Worm (Caenorhabditis elegans) whole organism, young adult: ENCODE results near the gene C25A11.2.
A peak's percentile ranks its signal among the peaks of the same experiment; 100 is the strongest.

Source experiments
- B0019.2 ChIP-seq: fragments of 200-800 bp; sonication (Bioruptor generic); conservative IDR thresholded peaks from 2 replicates; pipeline ENCODE4 v1.3.6; 2022; ENCODE audit warnings: missing genetic modification reagents, missing genetic modification characterization, missing compliant biosample characterization
- B0035.1 ChIP-seq: sonication (generic microtip); optimal IDR thresholded peaks from 2 replicates; lab custom pipeline; 2016; ENCODE audit warnings: missing genetic modification characterization, mild to moderate bottlenecking, missing compliant biosample characterization, missing genotype, missing genetic modification reagents
- B0336.3 ChIP-seq: fragments of 200-800 bp; sonication (Bioruptor generic); IDR thresholded peaks from 2 replicates; pipeline ENCODE4 v1.3.6; 2022; ENCODE audit warnings: missing genetic modification characterization, missing compliant biosample characterization
- D2030.7 ChIP-seq: fragments of 200-800 bp; sonication (Bioruptor generic); IDR thresholded peaks from 2 replicates; pipeline ENCODE4 v1.3.6; 2022; ENCODE audit warnings: missing genetic modification reagents, missing genetic modification characterization, missing compliant biosample characterization
- F10E7.11 ChIP-seq: sonication (generic microtip); optimal IDR thresholded peaks from 2 replicates; lab custom pipeline; 2017; ENCODE audit warnings: mild to moderate bottlenecking, missing genetic modification characterization, moderate library complexity, missing compliant biosample characterization
- F22D6.2 ChIP-seq: sonication (generic microtip); optimal IDR thresholded peaks from 2 replicates; lab custom pipeline; 2016; ENCODE audit warnings: mild to moderate bottlenecking, missing genetic modification characterization, missing compliant biosample characterization
- F52B5.7 ChIP-seq: sonication (generic microtip); optimal IDR thresholded peaks from 2 replicates; lab custom pipeline; 2016; ENCODE audit warnings: mild to moderate bottlenecking, missing genetic modification characterization, missing compliant biosample characterization
- F57C9.4 ChIP-seq: sonication (generic microtip); optimal IDR thresholded peaks from 2 replicates; lab custom pipeline; 2017; ENCODE audit warnings: mild to moderate bottlenecking, missing genetic modification characterization, missing compliant biosample characterization
- K12H6.12 ChIP-seq: fragments of 200-800 bp; sonication (Bioruptor generic); optimal IDR thresholded peaks from 2 replicates; lab custom pipeline; 2018; ENCODE audit warnings: mild to moderate bottlenecking, missing genetic modification characterization, missing compliant biosample characterization
- T26A5.8 ChIP-seq: sonication (generic microtip); optimal IDR thresholded peaks from 2 replicates; lab custom pipeline; 2016; ENCODE audit warnings: missing genetic modification characterization, missing compliant biosample characterization
- attf-3 ChIP-seq: fragments of 200-800 bp; sonication (Bioruptor generic); conservative IDR thresholded peaks from 2 replicates; pipeline ENCODE4 v1.3.6; 2022; ENCODE audit warnings: missing genetic modification reagents, missing genetic modification characterization, missing compliant biosample characterization
- bed-2 ChIP-seq: fragments of 200-800 bp; sonication (Bioruptor generic); IDR thresholded peaks from 2 replicates; pipeline ENCODE4 v1.3.6; 2022; ENCODE audit warnings: missing genetic modification reagents, missing genetic modification characterization, missing compliant biosample characterization
- ceh-27 ChIP-seq: fragments of 200-800 bp; sonication (Bioruptor generic); optimal IDR thresholded peaks from 2 replicates; lab custom pipeline; 2018; ENCODE audit warnings: mild to moderate bottlenecking, missing genetic modification characterization, moderate library complexity, missing compliant biosample characterization
- ceh-79 ChIP-seq: sonication (generic microtip); optimal IDR thresholded peaks from 2 replicates; lab custom pipeline; 2017; ENCODE audit warnings: mild to moderate bottlenecking, missing genetic modification characterization, missing compliant biosample characterization
- ceh-91 ChIP-seq: fragments of 200-800 bp; sonication (Bioruptor generic); IDR thresholded peaks from 2 replicates; pipeline ENCODE4 v1.3.6; 2022; ENCODE audit warnings: missing genetic modification reagents, missing genetic modification characterization, missing compliant biosample characterization
- dox-1 ChIP-seq: fragments of 200-800 bp; sonication (Bioruptor generic); IDR thresholded peaks from 2 replicates; pipeline ENCODE4 v1.3.6; 2022; ENCODE audit warnings: missing genetic modification reagents, missing genetic modification characterization, missing compliant biosample characterization
- egrh-3 ChIP-seq: fragments of 200-800 bp; sonication (Bioruptor generic); IDR thresholded peaks from 2 replicates; pipeline ENCODE4 v1.3.6; 2022; ENCODE audit warnings: missing genetic modification reagents, missing genetic modification characterization, missing compliant biosample characterization
- ekl-4 ChIP-seq: fragments of 200-800 bp; sonication (Bioruptor generic); IDR thresholded peaks from 2 replicates; pipeline ENCODE4 v1.3.6; 2022; ENCODE audit warnings: missing genetic modification reagents, missing genetic modification characterization, missing compliant biosample characterization
- hmg-1.2 ChIP-seq: fragments of 200-800 bp; sonication (Bioruptor generic); IDR thresholded peaks from 2 replicates; pipeline ENCODE4 v1.3.6; 2022; ENCODE audit warnings: missing genetic modification reagents, missing genetic modification characterization, missing compliant biosample characterization
- hmg-20 ChIP-seq: fragments of 200-800 bp; sonication (Bioruptor generic); IDR thresholded peaks from 2 replicates; pipeline ENCODE4 v1.3.6; 2022; ENCODE audit warnings: missing genetic modification reagents, missing genetic modification characterization, missing compliant biosample characterization
- hrde-1 ChIP-seq: sonication (generic microtip); optimal IDR thresholded peaks from 2 replicates; lab custom pipeline; 2016; ENCODE audit warnings: missing genetic modification characterization, mild to moderate bottlenecking, missing compliant biosample characterization, moderate library complexity, missing genotype, missing genetic modification reagents, borderline replicate concordance
- lin-26 ChIP-seq: fragments of 200-800 bp; sonication (Bioruptor generic); IDR thresholded peaks from 2 replicates; pipeline ENCODE4 v1.3.6; 2022; ENCODE audit warnings: missing genetic modification reagents, missing genetic modification characterization, missing compliant biosample characterization
- lin-40 ChIP-seq: sonication (generic microtip); optimal IDR thresholded peaks from 2 replicates; lab custom pipeline; 2016; ENCODE audit warnings: missing genetic modification characterization, mild to moderate bottlenecking, missing compliant biosample characterization, missing genotype, missing genetic modification reagents
- lin-54 ChIP-seq: fragments of 200-800 bp; sonication (Bioruptor generic); optimal IDR thresholded peaks from 2 replicates; lab custom pipeline; 2018; ENCODE audit warnings: mild to moderate bottlenecking, missing genetic modification characterization, missing compliant biosample characterization
- lir-1 ChIP-seq: fragments of 200-800 bp; sonication (Bioruptor generic); conservative IDR thresholded peaks from 2 replicates; pipeline ENCODE4 v1.3.6; 2022; ENCODE audit warnings: missing genetic modification reagents, missing genetic modification characterization, missing compliant biosample characterization
- lsy-27 ChIP-seq: sonication (generic microtip); optimal IDR thresholded peaks from 2 replicates; lab custom pipeline; 2017; ENCODE audit warnings: missing genetic modification characterization, mild to moderate bottlenecking, missing compliant biosample characterization, antibody characterized with exemption, missing genotype, borderline replicate concordance; ENCODE audit not compliant: insufficient read depth
- mcd-1 ChIP-seq: fragments of 200-800 bp; sonication (Bioruptor generic); IDR thresholded peaks from 2 replicates; pipeline ENCODE4 v1.3.6; 2022; ENCODE audit warnings: missing genetic modification reagents, missing genetic modification characterization, missing compliant biosample characterization
- nfya-1 ChIP-seq: sonication (generic microtip); optimal IDR thresholded peaks from 2 replicates; lab custom pipeline; 2017; ENCODE audit warnings: antibody characterized with exemption, missing compliant biosample characterization, missing genetic modification characterization, borderline replicate concordance; ENCODE audit not compliant: insufficient read depth
- nfyb-1 ChIP-seq: fragments of 200-800 bp; sonication (Bioruptor generic); IDR thresholded peaks from 2 replicates; pipeline ENCODE4 v1.3.6; 2022; ENCODE audit warnings: missing genetic modification reagents, missing genetic modification characterization, missing compliant biosample characterization
- nhr-27 ChIP-seq: fragments of 200-800 bp; sonication (Bioruptor generic); optimal IDR thresholded peaks from 2 replicates; lab custom pipeline; 2018; ENCODE audit warnings: mild to moderate bottlenecking, missing genetic modification characterization, moderate library complexity, missing compliant biosample characterization
- nhr-80 ChIP-seq: sonication (generic microtip); optimal IDR thresholded peaks from 2 replicates; lab custom pipeline; 2016; ENCODE audit warnings: missing genetic modification characterization, missing compliant biosample characterization
- pbrm-1 ChIP-seq: fragments of 200-800 bp; sonication (Bioruptor generic); IDR thresholded peaks from 2 replicates; pipeline ENCODE4 v1.3.6; 2022; ENCODE audit warnings: missing genetic modification reagents, missing genetic modification characterization, missing compliant biosample characterization
- snpc-1.3 ChIP-seq: sonication (generic microtip); optimal IDR thresholded peaks from 2 replicates; lab custom pipeline; 2017; ENCODE audit warnings: missing genetic modification characterization, mild to moderate bottlenecking, missing compliant biosample characterization, antibody characterized with exemption, moderate library complexity, missing genotype, missing genetic modification reagents; ENCODE audit not compliant: insufficient read depth
- snpc-4 ChIP-seq, 5 experiments: fragments of 150-350 bp in 1 of 5; sonication (generic microtip) in 4 of 5; optimal IDR thresholded peaks; 2 replicates each; lab custom pipeline; 2014 to 2018; ENCODE audit warnings: missing genetic modification characterization in 5 of 5, missing biosample characterization in 3 of 5, antibody characterized with exemption in 2 of 5, mild to moderate bottlenecking in 2 of 5, missing compliant biosample characterization in 2 of 5, missing genotype in 2 of 5, moderate library complexity in 2 of 5, missing genetic modification reagents in 1 of 5
- somi-1 ChIP-seq: fragments of 200-800 bp; sonication (Bioruptor generic); optimal IDR thresholded peaks from 2 replicates; lab custom pipeline; 2018; ENCODE audit warnings: mild to moderate bottlenecking, missing genetic modification characterization, missing compliant biosample characterization
- tbx-9 ChIP-seq: sonication (generic microtip); optimal IDR thresholded peaks from 2 replicates; lab custom pipeline; 2016; ENCODE audit warnings: borderline replicate concordance, missing genetic modification characterization, inconsistent platforms, missing compliant biosample characterization
- unc-62 ChIP-seq: fragments of 150-350 bp; optimal IDR thresholded peaks from 2 replicates; lab custom pipeline; 2014; ENCODE audit warnings: missing biosample characterization, missing genetic modification reagents, missing genetic modification characterization
- zfh-2 ChIP-seq: fragments of 200-800 bp; sonication (Bioruptor generic); conservative IDR thresholded peaks from 2 replicates; pipeline ENCODE4 v1.3.6; 2022; ENCODE audit warnings: missing genetic modification reagents, missing genetic modification characterization, missing compliant biosample characterization
- ztf-18 ChIP-seq: sonication (generic microtip); optimal IDR thresholded peaks from 2 replicates; lab custom pipeline; 2016; ENCODE audit warnings: missing genotype, mild to moderate bottlenecking, missing genetic modification characterization, missing compliant biosample characterization

C25A11.2 gene

DNA sequence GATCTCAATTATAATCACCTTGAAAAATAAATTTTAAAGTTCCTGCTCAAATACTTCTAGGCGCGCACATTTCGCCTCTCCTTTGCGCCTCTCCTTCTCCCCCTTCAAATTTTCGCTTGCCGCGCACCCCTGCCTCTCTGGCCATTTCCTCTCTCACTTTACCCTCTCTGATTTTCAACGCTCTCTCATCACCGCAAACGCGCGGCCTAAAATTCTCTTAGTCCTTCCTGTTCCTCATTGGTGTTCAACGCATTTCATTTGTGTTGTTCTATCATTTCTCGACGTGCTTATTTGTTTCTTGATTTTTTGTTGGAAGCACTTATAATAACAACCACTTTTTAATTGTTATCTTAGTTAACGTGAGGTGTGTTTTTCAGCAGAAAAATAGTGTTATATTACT lies at the start of gene C25A11.2:
Gene C25A11.2 (plus strand): TSS at position 238 of the 400 bp plus-strand sequence.
- TF ChIP-seq lsy-27 (tag; lab: Kevin White, UChicago) (no peak), lin-26 (no peak), nhr-80 (tag; lab: Kevin White, UChicago) (peak; percentile 25), nfya-1 (tag; lab: Kevin White, UChicago) (no peak), F22D6.2 (no peak), lin-40 (tag; lab: Kevin White, UChicago) (no peak), hmg-1.2 (GFP tag; lab: Robert Waterston, UW) (peak; percentile 75; the same call in 1 of the 2 replicates), D2030.7 (no peak), zfh-2 (GFP tag; lab: Robert Waterston, UW) (peak; percentile 78), egrh-3 (GFP tag; lab: Robert Waterston, UW) (0 out of 2 replicates have a peak, but pooled peaks have one; percentile 13), snpc-4 (GFP tag; optimal IDR thresholded peaks at IDR 0.05; lab: Kevin White, UChicago) (no peak), snpc-4 (tag; optimal IDR thresholded peaks at IDR 0.05; lab: Kevin White, UChicago) (no peak), ceh-27 (peak; percentile 34), somi-1 (no peak), nfyb-1 (GFP tag; lab: Robert Waterston, UW) (no peak; the same call in 1 of the 2 replicates), T26A5.8 (tag; lab: Kevin White, UChicago) (no peak), F52B5.7 (no peak), bed-2 (no peak), snpc-1.3 (no peak), attf-3 (GFP tag; lab: Robert Waterston, UW) (no peak), pbrm-1 (0 out of 2 replicates have a peak, but pooled peaks have one; percentile 20), lin-54 (GFP tag; lab: Kevin White, UChicago) (peak; percentile 11), ztf-18 (tag; lab: Kevin White, UChicago) (no peak), tbx-9 (tag; lab: Kevin White, UChicago) (no peak), hrde-1 (tag; lab: Kevin White, UChicago) (no peak), ekl-4 (GFP tag; lab: Robert Waterston, UW) (no peak), F57C9.4 (tag; lab: Kevin White, UChicago) (no peak), B0019.2 (no peak), ceh-91 (GFP tag; lab: Robert Waterston, UW) (no peak), B0035.1 (tag; lab: Kevin White, UChicago) (no peak), hmg-20 (GFP tag; lab: Robert Waterston, UW) (no peak), K12H6.12 (tag; lab: Kevin White, UChicago) (peak; percentile 20), dox-1 (GFP tag; lab: Robert Waterston, UW) (peak; percentile 76), lir-1 (GFP tag; lab: Robert Waterston, UW) (no peak), nhr-27 (tag; lab: Kevin White, UChicago) (no peak), F10E7.11 (tag; lab: Kevin White, UChicago) (no peak), ceh-79 (tag; lab: Kevin White, UChicago) (no peak), B0336.3 (GFP tag; lab: Robert Waterston, UW) (no peak), unc-62 (GFP tag; lab: Kevin White, UChicago) (no peak), mcd-1 (peak; percentile 41; the same call in 1 of the 2 replicates)
